Fruit fly (Drosophila melanogaster): ENCODE data around the gene Hira.

Hira gene

dm6 chrX:7698000-7698896 lies 23.7 kb upstream of the Hira start (continued):
- TF ChIP-seq CG8359 (GFP tag; optimal IDR thresholded peaks at IDR 0.05; ENCODE audit: borderline replicate concordance) (peak; percentile 86), Hr51 (GFP tag; optimal IDR thresholded peaks at IDR 0.05) (peak; percentile 88 to 98), CG18262 (tag; optimal IDR thresholded peaks at IDR 0.05) (peak; percentile 94), CG12744 (GFP tag; optimal IDR thresholded peaks at IDR 0.05) (peak; percentile 89), Doc3 (GFP tag; IDR thresholded peaks at IDR 0.05; ENCODE audit: partially characterized antibody) (no peak), amos (GFP tag; IDR thresholded peaks at IDR 0.05; ENCODE audit: partially characterized antibody) (no peak), chm (GFP tag; IDR thresholded peaks at IDR 0.05) (peak; percentile 90), hbn (GFP tag; IDR thresholded peaks at IDR 0.05; ENCODE audit: partially characterized antibody) (no peak), ase (GFP tag; IDR thresholded peaks at IDR 0.05) (peak; percentile 96), CG7987 (GFP tag; optimal IDR thresholded peaks at IDR 0.05) (peak; percentile 78), lola (GFP tag; optimal IDR thresholded peaks at IDR 0.05) (peak in 1 of 3 experiments; percentile 83), grau (tag; optimal IDR thresholded peaks at IDR 0.05) (peak; percentile 96), esg (GFP tag; conservative IDR thresholded peaks at IDR 0.05) (peak; percentile 95), scrt (GFP tag; optimal IDR thresholded peaks at IDR 0.05) (peak; percentile 93), CG16813 (GFP tag; IDR thresholded peaks at IDR 0.05; ENCODE audit: partially characterized antibody) (no peak), CG17359 (tag; optimal IDR thresholded peaks at IDR 0.05) (peak; percentile 98), CG10431 (GFP tag; optimal IDR thresholded peaks at IDR 0.05) (peak; percentile 80), CG15269 (tag; optimal IDR thresholded peaks at IDR 0.05) (peak; percentile 98), bcd (GFP tag; optimal IDR thresholded peaks at IDR 0.05) (peak; percentile 96), Ptx1 (GFP tag; IDR thresholded peaks at IDR 0.05) (peak; percentile 97), tio (GFP tag; optimal IDR thresholded peaks at IDR 0.05) (peak; percentile 91), CG7928 (GFP tag; optimal IDR thresholded peaks at IDR 0.05) (peak; percentile 76), dmrt99B (tag; optimal IDR thresholded peaks at IDR 0.05) (peak; percentile 98), da (GFP tag; optimal IDR thresholded peaks at IDR 0.05) (peak; percentile 75), Sry-δ (GFP tag; optimal IDR thresholded peaks at IDR 0.05) (peak; percentile 57), CG17612 (GFP tag; IDR thresholded peaks at IDR 0.05) (peak; percentile 84), HLH3B (GFP tag; IDR thresholded peaks at IDR 0.05) (peak; percentile 94), Stat92E (GFP tag; optimal IDR thresholded peaks at IDR 0.05) (no peak), Sin3A (optimal IDR thresholded peaks at IDR 0.05) (no peak), CG1024 (GFP tag; IDR thresholded peaks at IDR 0.05) (peak; percentile 92), Drgx (GFP tag; IDR thresholded peaks at IDR 0.05) (peak; percentile 97), CG12391 (tag; optimal IDR thresholded peaks at IDR 0.05) (peak; percentile 97), nau (GFP tag; optimal IDR thresholded peaks at IDR 0.05) (peak; percentile 95), dati (GFP tag; IDR thresholded peaks at IDR 0.05) (peak; percentile 76; the same call in 1 of the 2 replicates), row (GFP tag; IDR thresholded peaks at IDR 0.05) (peak; percentile 97), gro (GFP tag; optimal IDR thresholded peaks at IDR 0.05) (peak; percentile 91), CG8388 (GFP tag; optimal IDR thresholded peaks at IDR 0.05) (peak; percentile 95), CG31441 (GFP tag; IDR thresholded peaks at IDR 0.05) (peak; percentile 98), gsb-n (tag; optimal IDR thresholded peaks at IDR 0.05) (peak; percentile 91), CG2202 (tag; optimal IDR thresholded peaks at IDR 0.05) (peak; percentile 76), D19A (tag; optimal IDR thresholded peaks at IDR 0.05) (peak; percentile 91), ssp (GFP tag; IDR thresholded peaks at IDR 0.05) (peak; percentile 87), tna (GFP tag; IDR thresholded peaks at IDR 0.05; ENCODE audit: partially characterized antibody) (no peak), h (optimal IDR thresholded peaks at IDR 0.05) (no peak), hkb (optimal IDR thresholded peaks at IDR 0.05) (no peak), hkb (GFP tag; IDR thresholded peaks at IDR 0.05) (peak; percentile 97), sc (optimal IDR thresholded peaks at IDR 0.05) (no peak), sc (GFP tag; optimal IDR thresholded peaks at IDR 0.05) (peak; percentile 89)
